Fruit fly (Drosophila melanogaster) whole organism, embryonic: ENCODE results near the gene ZnT77C.

Experiments used
- Blimp-1 ChIP-seq: fragments of 200-800 bp; sonication (Bioruptor generic); optimal IDR thresholded peaks from 3 replicates; lab custom pipeline; 2018; ENCODE audit warnings: missing biosample characterization, missing genetic modification characterization, mild to moderate bottlenecking, moderate library complexity, missing genetic modification reagents
- CG10209 ChIP-seq: fragments of 200-800 bp; sonication (Bioruptor generic); optimal IDR thresholded peaks from 3 replicates; lab custom pipeline; 2017; ENCODE audit warnings: missing biosample characterization, mild to moderate bottlenecking, missing genetic modification characterization, missing genetic modification reagents
- CG11695 ChIP-seq: fragments of 200-800 bp; sonication (Bioruptor generic); IDR thresholded peaks from 3 replicates; pipeline ENCODE4 v1.3.6; 2022; ENCODE audit warnings: missing biosample characterization, missing genetic modification characterization
- CG11696 ChIP-seq: fragments of 200-800 bp; sonication (Bioruptor generic); IDR thresholded peaks from 2 replicates; pipeline ENCODE4 v1.3.6; 2022; ENCODE audit warnings: missing biosample characterization, missing genetic modification characterization
- CG12236 ChIP-seq: fragments of 200-800 bp; sonication (Bioruptor generic); optimal IDR thresholded peaks from 2 replicates; lab custom pipeline; 2016; ENCODE audit warnings: missing biosample characterization, missing genetic modification characterization
- CG12744 ChIP-seq: fragments of 200-800 bp; sonication (Bioruptor generic); optimal IDR thresholded peaks from 2 replicates; lab custom pipeline; 2016; ENCODE audit warnings: missing biosample characterization, missing genetic modification characterization
- CG13775 ChIP-seq: fragments of 200-800 bp; sonication (Bioruptor generic); optimal IDR thresholded peaks from 3 replicates; lab custom pipeline; 2017; ENCODE audit warnings: missing biosample characterization, mild to moderate bottlenecking, missing genetic modification characterization
- CG14441 ChIP-seq: fragments of 200-800 bp; sonication (Bioruptor generic); IDR thresholded peaks from 2 replicates; pipeline ENCODE4 v1.3.6; 2022; ENCODE audit warnings: missing biosample characterization, missing genetic modification characterization
- CG1602 ChIP-seq: fragments of 200-800 bp; sonication (Bioruptor generic); optimal IDR thresholded peaks from 3 replicates; lab custom pipeline; 2016; ENCODE audit warnings: missing biosample characterization, missing genetic modification characterization
- CG1792 ChIP-seq: fragments of 200-800 bp; sonication (Bioruptor generic); optimal IDR thresholded peaks from 2 replicates; lab custom pipeline; 2016; ENCODE audit warnings: missing biosample characterization, missing genetic modification characterization
- CG2712 ChIP-seq: fragments of 200-800 bp; optimal IDR thresholded peaks from 3 replicates; lab custom pipeline; 2019; ENCODE audit warnings: missing biosample characterization, mild to moderate bottlenecking, missing genetic modification characterization, moderate library complexity
- CG31388 ChIP-seq: fragments of 200-800 bp; sonication (Bioruptor generic); optimal IDR thresholded peaks from 2 replicates; lab custom pipeline; 2016; ENCODE audit warnings: missing biosample characterization, missing genetic modification characterization
- CG34422 ChIP-seq: fragments of 200-800 bp; sonication (Bioruptor generic); IDR thresholded peaks from 3 replicates; pipeline ENCODE4 v1.3.6; 2022; ENCODE audit warnings: missing biosample characterization, missing genetic modification characterization
- CG7271 ChIP-seq: fragments of 200-800 bp; sonication (Bioruptor generic); optimal IDR thresholded peaks from 2 replicates; lab custom pipeline; 2018; ENCODE audit warnings: missing biosample characterization, mild to moderate bottlenecking, missing genetic modification characterization, moderate library complexity
- CG7556 ChIP-seq: fragments of 200-800 bp; sonication (Bioruptor generic); optimal IDR thresholded peaks from 2 replicates; lab custom pipeline; 2017; ENCODE audit warnings: missing biosample characterization, mild to moderate bottlenecking, missing genetic modification characterization
- CG9215 ChIP-seq: fragments of 200-800 bp; sonication (Bioruptor generic); IDR thresholded peaks from 2 replicates; pipeline ENCODE4 v1.3.6; 2022; ENCODE audit warnings: missing biosample characterization, missing genetic modification characterization
- CHES-1-like ChIP-seq: fragments of 200-800 bp; sonication (Bioruptor generic); optimal IDR thresholded peaks from 2 replicates; lab custom pipeline; 2016; ENCODE audit warnings: missing biosample characterization, missing genetic modification characterization
- Fer1 ChIP-seq: fragments of 200-800 bp; sonication (Bioruptor generic); optimal IDR thresholded peaks from 2 replicates; lab custom pipeline; 2017; ENCODE audit warnings: missing biosample characterization, mild to moderate bottlenecking, missing genetic modification characterization
- GATAe ChIP-seq: fragments of 200-800 bp; sonication (Bioruptor generic); conservative IDR thresholded peaks from 2 replicates; pipeline ENCODE4 v1.3.6; 2022; ENCODE audit warnings: missing biosample characterization, missing genetic modification characterization
- HLH4C ChIP-seq: fragments of 200-800 bp; sonication (Bioruptor generic); IDR thresholded peaks from 3 replicates; pipeline ENCODE4 v1.3.6; 2022; ENCODE audit warnings: missing biosample characterization, missing genetic modification characterization; ENCODE audit not compliant: partially characterized antibody
- HLH54F ChIP-seq: fragments of 200-800 bp; sonication (Bioruptor generic); optimal IDR thresholded peaks from 3 replicates; lab custom pipeline; 2016; ENCODE audit warnings: missing biosample characterization, missing genetic modification characterization
- Hsf ChIP-seq: fragments of 200-800 bp; sonication (Bioruptor generic); optimal IDR thresholded peaks from 3 replicates; lab custom pipeline; 2016; ENCODE audit warnings: missing biosample characterization, missing genetic modification characterization
- Mrtf ChIP-seq: fragments of 200-800 bp; sonication (Bioruptor generic); IDR thresholded peaks from 3 replicates; pipeline ENCODE4 v1.3.6; 2022; ENCODE audit warnings: missing biosample characterization, missing genetic modification characterization
- Nf-YC ChIP-seq: fragments of 200-800 bp; optimal IDR thresholded peaks from 3 replicates; lab custom pipeline; 2019; ENCODE audit warnings: missing biosample characterization, mild to moderate bottlenecking, missing genetic modification characterization, moderate library complexity
- Oli ChIP-seq: fragments of 200-800 bp; sonication (Bioruptor generic); optimal IDR thresholded peaks from 2 replicates; lab custom pipeline; 2018; ENCODE audit warnings: missing biosample characterization, mild to moderate bottlenecking, missing genetic modification characterization, moderate library complexity
- al ChIP-seq: fragments of 200-800 bp; sonication (Bioruptor generic); IDR thresholded peaks from 2 replicates; pipeline ENCODE4 v1.3.6; 2022; ENCODE audit warnings: missing biosample characterization, missing genetic modification characterization
- amos ChIP-seq: fragments of 200-800 bp; sonication (Bioruptor generic); IDR thresholded peaks from 2 replicates; pipeline ENCODE4 v1.3.6; 2022; ENCODE audit warnings: missing biosample characterization, missing genetic modification characterization; ENCODE audit not compliant: partially characterized antibody
- ara ChIP-seq: fragments of 200-800 bp; sonication (Bioruptor generic); IDR thresholded peaks from 2 replicates; pipeline ENCODE4 v1.3.6; 2022; ENCODE audit warnings: missing biosample characterization, missing genetic modification characterization
- ato ChIP-seq: fragments of 200-800 bp; sonication (Bioruptor generic); IDR thresholded peaks from 2 replicates; pipeline ENCODE4 v1.3.6; 2022; ENCODE audit warnings: missing biosample characterization, missing genetic modification characterization; ENCODE audit not compliant: partially characterized antibody
- cg ChIP-seq: fragments of 200-800 bp; sonication (Bioruptor generic); optimal IDR thresholded peaks from 3 replicates; lab custom pipeline; 2019; ENCODE audit warnings: missing biosample characterization, mild to moderate bottlenecking, missing genetic modification characterization, moderate library complexity
- fd96Cb ChIP-seq: fragments of 200-800 bp; sonication (Bioruptor generic); optimal IDR thresholded peaks from 2 replicates; lab custom pipeline; 2018; ENCODE audit warnings: missing biosample characterization, mild to moderate bottlenecking, missing genetic modification characterization, moderate library complexity
- grau ChIP-seq: fragments of 200-800 bp; optimal IDR thresholded peaks from 3 replicates; lab custom pipeline; 2019; ENCODE audit warnings: missing biosample characterization, mild to moderate bottlenecking, missing genetic modification characterization, moderate library complexity
- gro ChIP-seq: fragments of 200-800 bp; sonication (Bioruptor generic); optimal IDR thresholded peaks from 2 replicates; lab custom pipeline; 2016; ENCODE audit warnings: missing biosample characterization, missing genetic modification characterization
- hbn ChIP-seq: fragments of 200-800 bp; sonication (Bioruptor generic); IDR thresholded peaks from 2 replicates; pipeline ENCODE4 v1.3.6; 2022; ENCODE audit warnings: missing biosample characterization, missing genetic modification characterization; ENCODE audit not compliant: partially characterized antibody
- hkb ChIP-seq, 2 experiments: fragments of 200-800 bp in 1 of 2; fragments of >200 bp in 1 of 2; sonication (Bioruptor generic) in 1 of 2; IDR thresholded peaks in 1 of 2; optimal IDR thresholded peaks in 1 of 2; 2 replicates each; pipeline versions ENCODE4 v1.3.6 to Lab custom; 2017 to 2022; ENCODE audit warnings: missing biosample characterization in 1 of 2, missing genetic modification characterization in 1 of 2
- inv ChIP-seq: fragments of 200-800 bp; sonication (Bioruptor generic); IDR thresholded peaks from 2 replicates; pipeline ENCODE4 v1.3.6; 2022; ENCODE audit warnings: missing biosample characterization, missing genetic modification characterization; ENCODE audit not compliant: partially characterized antibody
- peb ChIP-seq: fragments of 200-800 bp; sonication (Bioruptor generic); IDR thresholded peaks from 2 replicates; pipeline ENCODE4 v1.3.6; 2022; ENCODE audit warnings: missing biosample characterization, missing genetic modification characterization
- phol ChIP-seq: fragments of 200-800 bp; sonication (Bioruptor generic); optimal IDR thresholded peaks from 3 replicates; lab custom pipeline; 2018; ENCODE audit warnings: missing biosample characterization, mild to moderate bottlenecking, missing genetic modification characterization, moderate library complexity
- pum ChIP-seq: fragments of 200-800 bp; sonication (Bioruptor generic); optimal IDR thresholded peaks from 2 replicates; lab custom pipeline; 2016; ENCODE audit warnings: missing biosample characterization, missing genetic modification characterization
- sna ChIP-seq: fragments of 200-800 bp; sonication (Bioruptor generic); IDR thresholded peaks from 2 replicates; pipeline ENCODE4 v1.3.6; 2022; ENCODE audit warnings: missing biosample characterization, missing genetic modification characterization; ENCODE audit not compliant: partially characterized antibody
- sob ChIP-seq: fragments of 200-800 bp; sonication (Bioruptor generic); IDR thresholded peaks from 2 replicates; pipeline ENCODE4 v1.3.6; 2022; ENCODE audit warnings: missing biosample characterization, missing genetic modification characterization
- tin ChIP-seq: fragments of 200-800 bp; sonication (Bioruptor generic); optimal IDR thresholded peaks from 3 replicates; lab custom pipeline; 2016; ENCODE audit warnings: missing biosample characterization, missing genetic modification characterization
- trh ChIP-seq: fragments of 200-800 bp; sonication (Bioruptor generic); optimal IDR thresholded peaks from 2 replicates; lab custom pipeline; 2016; ENCODE audit warnings: missing biosample characterization, missing genetic modification characterization
- unpg ChIP-seq: fragments of 200-800 bp; sonication (Bioruptor generic); optimal IDR thresholded peaks from 3 replicates; lab custom pipeline; 2018; ENCODE audit warnings: missing biosample characterization, mild to moderate bottlenecking, missing genetic modification characterization, moderate library complexity
- vvl ChIP-seq: fragments of 200-800 bp; sonication (Bioruptor generic); IDR thresholded peaks from 2 replicates; pipeline ENCODE4 v1.3.6; 2022; ENCODE audit warnings: missing biosample characterization, missing genetic modification characterization
- wor ChIP-seq: fragments of 200-800 bp; sonication (Bioruptor generic); IDR thresholded peaks from 2 replicates; pipeline ENCODE4 v1.3.6; 2022; ENCODE audit warnings: missing biosample characterization, missing genetic modification characterization
- yki ChIP-seq: fragments of >200 bp; optimal IDR thresholded peaks from 3 replicates; lab custom pipeline; 2018
- zen2 ChIP-seq: fragments of 200-800 bp; sonication (Bioruptor generic); IDR thresholded peaks from 3 replicates; pipeline ENCODE4 v1.3.6; 2022; ENCODE audit warnings: missing biosample characterization, missing genetic modification characterization; ENCODE audit not compliant: partially characterized antibody

The ZnT77C gene

DNA sequence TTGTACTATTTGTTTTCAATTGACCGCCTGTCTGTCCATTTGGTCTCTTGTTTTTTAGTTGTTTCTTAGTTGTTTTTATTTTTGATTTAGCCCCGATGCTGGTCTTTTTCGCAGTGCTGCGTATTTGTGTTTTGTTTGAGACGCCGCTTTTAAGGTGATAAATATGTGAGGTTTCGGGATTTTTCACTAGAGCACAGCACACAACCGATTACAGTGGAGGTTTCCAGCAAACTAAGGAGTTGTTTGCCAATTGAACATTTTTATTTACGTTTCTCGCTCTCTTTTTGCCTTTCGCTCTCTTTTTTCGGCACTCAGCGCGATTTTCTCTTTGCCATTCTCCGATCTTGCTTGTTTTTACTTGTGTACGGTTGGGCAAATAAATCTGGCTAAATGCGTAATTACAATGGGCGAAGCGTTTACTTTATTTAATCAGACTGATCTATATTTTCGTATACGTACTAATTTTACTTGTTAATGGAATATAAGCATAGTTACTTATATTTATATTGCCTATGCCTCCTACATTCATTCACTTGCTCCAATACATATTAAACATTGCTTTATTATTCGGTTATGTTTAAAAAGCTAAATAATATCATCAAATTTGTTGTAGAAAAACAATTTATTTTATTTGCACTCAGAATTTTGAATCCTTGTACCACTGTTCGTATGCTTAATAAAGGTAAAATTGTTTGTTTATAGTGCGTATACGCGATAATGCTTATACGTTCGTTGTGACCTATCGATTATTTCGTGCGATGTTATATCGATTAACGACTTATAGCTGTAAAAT lies 45.7 kb upstream of the ZnT77C start, which contains the start of gene Rcd2 (continued):
- TF ChIP-seq tin, result peak; percentile 50
- peak; percentile 93 for TF ChIP-seq zen2 (GFP tag; lab: Robert Waterston, UW)
- peak; percentile 90 for TF ChIP-seq unpg (GFP tag; lab: Kevin White, UChicago)
- TF ChIP-seq CG10209 (GFP tag; lab: Kevin White, UChicago), result peak; percentile 79
- peak; percentile 70 for TF ChIP-seq fd96Cb
- peak; percentile 91 for TF ChIP-seq Fer1 (GFP tag; lab: Kevin White, UChicago)
- peak; percentile 91 for TF ChIP-seq sna (GFP tag; lab: Robert Waterston, UW)
- peak; percentile 56 for TF ChIP-seq CHES-1-like
- peak; percentile 39 for TF ChIP-seq CG1792
- TF ChIP-seq pum, result peak; percentile 41
- TF ChIP-seq phol, result peak; percentile 66
- peak; percentile 17; the same call in 1 of the 2 replicates for TF ChIP-seq peb (GFP tag; lab: Robert Waterston, UW)
- peak; percentile 86 for TF ChIP-seq CG2712 (tag; lab: Kevin White, UChicago)
- no peak for TF ChIP-seq CG12236 (GFP tag; lab: Kevin White, UChicago)
- TF ChIP-seq Blimp-1, result peak; percentile 68
- peak; percentile 60 for TF ChIP-seq CG12744 (GFP tag; lab: Kevin White, UChicago)
- peak; percentile 58 for TF ChIP-seq CG7271 (tag; lab: Kevin White, UChicago)
- TF ChIP-seq CG34422 (GFP tag; lab: Robert Waterston, UW), result 0 out of 3 replicates have a peak, but pooled peaks have one; percentile 63
- TF ChIP-seq HLH4C (GFP tag; lab: Robert Waterston, UW), result peak; percentile 86
- peak; percentile 74 for TF ChIP-seq inv
- no peak for TF ChIP-seq hkb (optimal IDR thresholded peaks at IDR 0.05; lab: Kevin White, UChicago)
- TF ChIP-seq hkb (GFP tag; IDR thresholded peaks at IDR 0.05; lab: Robert Waterston, UW), result peak; percentile 89
- TF ChIP-seq ato (GFP tag; lab: Robert Waterston, UW), result peak; percentile 79
- peak; percentile 94; the same call in 1 of the 2 replicates for TF ChIP-seq amos (GFP tag; lab: Robert Waterston, UW)
- TF ChIP-seq Hsf, result peak; percentile 39
- TF ChIP-seq al, result peak; percentile 80
- TF ChIP-seq yki (lab: Kevin White, UChicago), result no peak
- no peak for TF ChIP-seq wor (GFP tag; lab: Robert Waterston, UW)
- peak; percentile 92 for TF ChIP-seq grau (tag; lab: Kevin White, UChicago)
- TF ChIP-seq CG11695 (GFP tag; lab: Robert Waterston, UW), result peak; percentile 75
- peak; percentile 90 for TF ChIP-seq hbn (GFP tag; lab: Robert Waterston, UW)
- TF ChIP-seq CG9215, result peak; percentile 75; the same call in 1 of the 2 replicates
- TF ChIP-seq ara (GFP tag; lab: Robert Waterston, UW), result no peak
- peak; percentile 80 for TF ChIP-seq CG14441 (GFP tag; lab: Robert Waterston, UW)
- TF ChIP-seq CG13775, result peak; percentile 69
- TF ChIP-seq CG7556 (GFP tag; lab: Kevin White, UChicago), result peak; percentile 89
- no peak for TF ChIP-seq trh (GFP tag; lab: Kevin White, UChicago)
- no peak for TF ChIP-seq GATAe (GFP tag; lab: Robert Waterston, UW)
- TF ChIP-seq CG1602, result peak; percentile 35
- no peak for TF ChIP-seq CG31388 (GFP tag; lab: Kevin White, UChicago)
- TF ChIP-seq Nf-YC (tag; lab: Kevin White, UChicago), result peak; percentile 86
- peak; percentile 56 for TF ChIP-seq gro (GFP tag; lab: Kevin White, UChicago)
- TF ChIP-seq CG11696 (GFP tag; lab: Robert Waterston, UW), result peak; percentile 73
- TF ChIP-seq vvl (GFP tag; lab: Robert Waterston, UW), result peak; percentile 85
- TF ChIP-seq Mrtf (GFP tag; lab: Robert Waterston, UW), result peak; percentile 57; the same call in 1 of the 3 replicates
- peak; percentile 36 for TF ChIP-seq HLH54F (GFP tag; lab: Kevin White, UChicago)
- peak; percentile 82 for TF ChIP-seq sob (GFP tag; lab: Robert Waterston, UW)
- peak; percentile 80 for TF ChIP-seq Oli (tag; lab: Kevin White, UChicago)
- TF ChIP-seq cg (GFP tag; lab: Kevin White, UChicago), result no peak
